Fruit fly (Drosophila melanogaster) Kc167 (cell line): Measurements from ENCODE around the gene PK1-R.

Experiments used
- Myc ChIP-seq: fragments of >200 bp; optimal IDR thresholded peaks from 2 replicates; lab custom pipeline; 2017; ENCODE audit warnings: missing external identifiers
- h ChIP-seq: fragments of >200 bp; optimal IDR thresholded peaks from 3 replicates; lab custom pipeline; 2018; ENCODE audit warnings: missing external identifiers
- insv ChIP-seq: fragments of >200 bp; optimal IDR thresholded peaks from 3 replicates; lab custom pipeline; 2018; ENCODE audit warnings: missing external identifiers

dm6 chr3R:14053037-14053808, 49.7 kb downstream of the PK1-R start:
- TF ChIP-seq h (lab: Kevin White, UChicago) (no peak), insv (lab: Kevin White, UChicago) (no peak), Myc (lab: Kevin White, UChicago) (no peak)
